Fruit fly (Drosophila melanogaster): ENCODE results near the gene CG4004.

DNA sequence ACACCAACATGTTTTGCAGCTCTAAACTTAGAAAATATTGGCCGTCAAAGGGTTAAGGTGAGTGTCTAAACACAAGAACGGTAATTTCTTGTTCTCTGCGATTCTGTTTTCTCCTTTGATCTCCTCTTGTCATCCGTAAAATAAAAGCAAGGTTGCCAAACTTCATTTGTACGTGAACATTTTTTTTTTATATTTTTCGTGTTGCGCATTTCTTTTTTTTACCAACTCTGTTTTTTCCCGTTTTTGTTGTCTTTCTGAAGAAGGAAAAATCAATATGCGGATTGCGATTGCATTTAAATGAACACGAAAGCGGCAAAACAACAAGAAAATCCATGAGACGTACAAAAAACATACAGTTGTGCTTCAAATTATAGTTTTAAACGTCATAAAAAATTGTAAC, 4.2 kb upstream of the CG4004 start:
- TF ChIP-seq Snoo (tag; optimal IDR thresholded peaks at IDR 0.05) (no peak), CG17806 (tag; optimal IDR thresholded peaks at IDR 0.05) (no peak), Ets98B (GFP tag; IDR thresholded peaks at IDR 0.05) (no peak), EcR (GFP tag; optimal IDR thresholded peaks at IDR 0.05) (no peak), CG8301 (tag; optimal IDR thresholded peaks at IDR 0.05) (no peak), fd96Ca (GFP tag; IDR thresholded peaks at IDR 0.05) (no peak), CG8159 (tag; optimal IDR thresholded peaks at IDR 0.05) (no peak), CG15710 (tag; optimal IDR thresholded peaks at IDR 0.05) (no peak), CG14655 (GFP tag; optimal IDR thresholded peaks at IDR 0.05) (no peak), CG9948 (tag; optimal IDR thresholded peaks at IDR 0.05) (no peak)

Measured in whole organism, pupa.